Worm (Caenorhabditis elegans) whole organism, L1 larva: ENCODE data around the gene comt-4.

Source experiments
- C04F5.9 ChIP-seq: sonication (generic microtip); optimal IDR thresholded peaks from 2 replicates; lab custom pipeline; 2016; ENCODE audit warnings: missing genetic modification characterization, missing compliant biosample characterization
- C16A3.4 ChIP-seq: fragments of 150-350 bp; optimal IDR thresholded peaks from 2 replicates; lab custom pipeline; 2014; ENCODE audit warnings: missing biosample characterization, missing genetic modification characterization
- C34B4.2 ChIP-seq: sonication (generic microtip); optimal IDR thresholded peaks from 2 replicates; lab custom pipeline; 2017; ENCODE audit warnings: mild to moderate bottlenecking, missing genetic modification characterization, missing compliant biosample characterization
- F16B12.6 ChIP-seq: fragments of 150-350 bp; optimal IDR thresholded peaks from 2 replicates; lab custom pipeline; 2014; ENCODE audit warnings: missing biosample characterization, missing genetic modification characterization
- aha-1 ChIP-seq: fragments of 150-350 bp; optimal IDR thresholded peaks from 2 replicates; lab custom pipeline; 2014; ENCODE audit warnings: missing biosample characterization, missing genetic modification characterization
- alr-1 ChIP-seq: fragments of 200-800 bp; sonication (Bioruptor generic); optimal IDR thresholded peaks from 2 replicates; lab custom pipeline; 2018; ENCODE audit warnings: borderline replicate concordance, mild to moderate bottlenecking, missing genetic modification characterization, missing compliant biosample characterization
- ama-1 ChIP-seq: fragments of 150-350 bp; optimal IDR thresholded peaks from 2 replicates; lab custom pipeline; 2014
- ceh-63 ChIP-seq: fragments of 200-800 bp; sonication (Bioruptor generic); optimal IDR thresholded peaks from 2 replicates; lab custom pipeline; 2018; ENCODE audit warnings: mild to moderate bottlenecking, missing genetic modification characterization, missing compliant biosample characterization
- ceh-82 ChIP-seq, 3 experiments: fragments of 150-350 bp in 1 of 3; sonication (generic microtip) in 2 of 3; optimal IDR thresholded peaks; 2 replicates each; lab custom pipeline; 2014 to 2017; ENCODE audit warnings: missing biosample characterization in 3 of 3, missing genetic modification characterization in 3 of 3
- ceh-88 ChIP-seq: fragments of 200-800 bp; sonication (Bioruptor generic); IDR thresholded peaks from 2 replicates; pipeline ENCODE4 v1.3.6; 2022; ENCODE audit warnings: missing genetic modification characterization, missing compliant biosample characterization
- dpl-1 ChIP-seq, 3 experiments: fragments of 150-350 bp in 2 of 3; sonication (generic microtip) in 1 of 3; optimal IDR thresholded peaks; 2 replicates each; lab custom pipeline; 2014 to 2017; ENCODE audit warnings: missing biosample characterization in 3 of 3, missing genetic modification characterization in 3 of 3, missing genetic modification reagents in 3 of 3
- dsc-1 ChIP-seq: sonication (generic microtip); optimal IDR thresholded peaks from 2 replicates; lab custom pipeline; 2016; ENCODE audit warnings: mild to moderate bottlenecking, missing genetic modification characterization, missing compliant biosample characterization
- egl-13 ChIP-seq: sonication (generic microtip); optimal IDR thresholded peaks from 2 replicates; lab custom pipeline; 2016; ENCODE audit warnings: missing genotype, missing genetic modification reagents, missing genetic modification characterization, missing compliant biosample characterization
- egl-27 ChIP-seq, 2 experiments: fragments of 150-350 bp in 1 of 2; sonication (generic microtip); optimal IDR thresholded peaks; 3 replicates each; lab custom pipeline; 2017 to 2018; ENCODE audit warnings: missing biosample characterization in 2 of 2, missing genetic modification characterization in 2 of 2, missing genetic modification reagents in 2 of 2
- elt-2 ChIP-seq: sonication (generic microtip); optimal IDR thresholded peaks from 2 replicates; lab custom pipeline; 2016; ENCODE audit warnings: missing genetic modification characterization, mild to moderate bottlenecking, inconsistent platforms, missing compliant biosample characterization, missing genetic modification reagents
- fkh-4 ChIP-seq: sonication (generic microtip); optimal IDR thresholded peaks from 2 replicates; lab custom pipeline; 2016; ENCODE audit warnings: missing compliant biosample characterization, missing genetic modification characterization, borderline replicate concordance
- grh-1 ChIP-seq: fragments of 200-800 bp; sonication (Bioruptor generic); IDR thresholded peaks from 2 replicates; pipeline ENCODE4 v1.3.6; 2022; ENCODE audit warnings: missing genetic modification reagents, missing genetic modification characterization, missing compliant biosample characterization
- hlh-17 ChIP-seq: fragments of 200-800 bp; sonication (Bioruptor generic); optimal IDR thresholded peaks from 2 replicates; lab custom pipeline; 2018; ENCODE audit warnings: missing genetic modification characterization, mild to moderate bottlenecking, missing compliant biosample characterization, moderate library complexity, borderline replicate concordance
- hlh-4 ChIP-seq: sonication (generic microtip); optimal IDR thresholded peaks from 2 replicates; lab custom pipeline; 2016; ENCODE audit warnings: mild to moderate bottlenecking, missing genetic modification characterization, missing compliant biosample characterization
- hpl-2 ChIP-seq: fragments of 150-350 bp; optimal IDR thresholded peaks from 2 replicates; lab custom pipeline; 2014; ENCODE audit warnings: missing biosample characterization, missing genetic modification reagents, missing genetic modification characterization
- isw-1 ChIP-seq: fragments of 200-800 bp; sonication (Bioruptor generic); IDR thresholded peaks from 2 replicates; pipeline ENCODE4 v1.3.6; 2022; ENCODE audit warnings: missing genetic modification characterization, missing compliant biosample characterization
- lin-15B ChIP-seq: fragments of 150-350 bp; sonication (generic microtip); optimal IDR thresholded peaks from 3 replicates; lab custom pipeline; 2014; ENCODE audit warnings: missing biosample characterization, missing genetic modification characterization
- lin-35 ChIP-seq, 2 experiments: fragments of 150-350 bp; optimal IDR thresholded peaks; 2 replicates each; lab custom pipeline; 2014; ENCODE audit warnings: missing biosample characterization in 2 of 2, missing genetic modification characterization in 2 of 2, missing genetic modification reagents in 2 of 2
- lin-39 ChIP-seq: fragments of 150-350 bp; optimal IDR thresholded peaks from 2 replicates; lab custom pipeline; 2014; ENCODE audit warnings: missing biosample characterization, missing genetic modification reagents, missing genetic modification characterization
- lir-3 ChIP-seq: sonication (generic microtip); optimal IDR thresholded peaks from 2 replicates; lab custom pipeline; 2016; ENCODE audit warnings: mild to moderate bottlenecking, missing genetic modification characterization, moderate library complexity, missing compliant biosample characterization; ENCODE audit not compliant: poor library complexity
- lsy-2 ChIP-seq, 2 experiments: fragments of 150-350 bp; optimal IDR thresholded peaks; 2 replicates each; lab custom pipeline; 2014; ENCODE audit warnings: missing biosample characterization in 2 of 2, missing genetic modification characterization in 2 of 2
- mdl-1 ChIP-seq, 2 experiments: fragments of 150-350 bp; optimal IDR thresholded peaks; 2 replicates each; lab custom pipeline; 2014 to 2017; ENCODE audit warnings: missing biosample characterization in 2 of 2, missing genetic modification characterization in 2 of 2, inconsistent platforms in 1 of 2
- mef-2 ChIP-seq: fragments of 150-350 bp; optimal IDR thresholded peaks from 2 replicates; lab custom pipeline; 2014; ENCODE audit warnings: missing biosample characterization, missing genetic modification characterization
- mep-1 ChIP-seq: fragments of 150-350 bp; optimal IDR thresholded peaks from 2 replicates; lab custom pipeline; 2014; ENCODE audit warnings: missing biosample characterization, missing genetic modification characterization
- nhr-11 ChIP-seq: fragments of 150-350 bp; optimal IDR thresholded peaks from 2 replicates; lab custom pipeline; 2014; ENCODE audit warnings: missing biosample characterization, missing genetic modification characterization
- nhr-20 ChIP-seq: sonication (generic microtip); optimal IDR thresholded peaks from 2 replicates; lab custom pipeline; 2016; ENCODE audit warnings: mild to moderate bottlenecking, missing genetic modification characterization, missing compliant biosample characterization
- nhr-237 ChIP-seq: fragments of 150-350 bp; optimal IDR thresholded peaks from 2 replicates; lab custom pipeline; 2014; ENCODE audit warnings: missing biosample characterization, missing genetic modification characterization
- nhr-47 ChIP-seq: sonication (generic microtip); optimal IDR thresholded peaks from 2 replicates; lab custom pipeline; 2016; ENCODE audit warnings: mild to moderate bottlenecking, missing genetic modification characterization, moderate library complexity, missing compliant biosample characterization
- nhr-71 ChIP-seq: sonication (generic microtip); optimal IDR thresholded peaks from 2 replicates; lab custom pipeline; 2016; ENCODE audit warnings: mild to moderate bottlenecking, missing genetic modification characterization, moderate library complexity, missing compliant biosample characterization
- nhr-76 ChIP-seq: sonication (generic microtip); optimal IDR thresholded peaks from 2 replicates; lab custom pipeline; 2017; ENCODE audit warnings: missing biosample characterization, missing genetic modification characterization
- nhr-77 ChIP-seq: fragments of 150-350 bp; optimal IDR thresholded peaks from 2 replicates; lab custom pipeline; 2014; ENCODE audit warnings: missing biosample characterization, missing genetic modification characterization
- nhr-84 ChIP-seq: sonication (generic microtip); optimal IDR thresholded peaks from 2 replicates; lab custom pipeline; 2017; ENCODE audit warnings: missing biosample characterization, missing genetic modification characterization
- nhr-85 ChIP-seq: sonication (generic microtip); peaks from one replicate; lab custom pipeline; 2016; ENCODE audit warnings: missing genetic modification characterization, inconsistent platforms, missing compliant biosample characterization
- nhr-90 ChIP-seq: sonication (generic microtip); optimal IDR thresholded peaks from 2 replicates; lab custom pipeline; 2016; ENCODE audit warnings: mild to moderate bottlenecking, missing genetic modification characterization, missing compliant biosample characterization; ENCODE audit not compliant: poor library complexity
- pag-3 ChIP-seq: sonication (generic microtip); optimal IDR thresholded peaks from 2 replicates; lab custom pipeline; 2017; ENCODE audit warnings: missing genetic modification characterization, mild to moderate bottlenecking, missing compliant biosample characterization, antibody characterized with exemption, borderline replicate concordance; ENCODE audit not compliant: insufficient read depth
- pax-3 ChIP-seq: fragments of 200-800 bp; sonication (Bioruptor generic); optimal IDR thresholded peaks from 2 replicates; lab custom pipeline; 2018; ENCODE audit warnings: mild to moderate bottlenecking, missing genetic modification characterization, moderate library complexity, missing compliant biosample characterization
- pqm-1 ChIP-seq: sonication (generic microtip); optimal IDR thresholded peaks from 3 replicates; lab custom pipeline; 2017; ENCODE audit warnings: missing biosample characterization, missing genetic modification characterization
- rnt-1 ChIP-seq: sonication (generic microtip); optimal IDR thresholded peaks from 2 replicates; lab custom pipeline; 2016; ENCODE audit warnings: mild to moderate bottlenecking, missing genetic modification characterization, moderate library complexity, missing compliant biosample characterization
- skn-1 ChIP-seq: fragments of 150-350 bp; optimal IDR thresholded peaks from 2 replicates; lab custom pipeline; 2014; ENCODE audit warnings: missing biosample characterization, missing genetic modification characterization
- snpc-4 ChIP-seq: fragments of 150-350 bp; optimal IDR thresholded peaks from 2 replicates; lab custom pipeline; 2014; ENCODE audit warnings: missing biosample characterization, missing genetic modification characterization
- snu-23 ChIP-seq: sonication (generic microtip); optimal IDR thresholded peaks from 2 replicates; lab custom pipeline; 2016; ENCODE audit warnings: missing genetic modification characterization, missing compliant biosample characterization
- sptf-1 ChIP-seq: fragments of 150-350 bp; optimal IDR thresholded peaks from 2 replicates; lab custom pipeline; 2014; ENCODE audit warnings: missing biosample characterization, missing genetic modification characterization
- tbx-2 ChIP-seq: sonication (generic microtip); optimal IDR thresholded peaks from 2 replicates; lab custom pipeline; 2016; ENCODE audit warnings: missing genetic modification characterization, missing compliant biosample characterization
- unc-130 ChIP-seq: fragments of 150-350 bp; optimal IDR thresholded peaks from 2 replicates; lab custom pipeline; 2017; ENCODE audit warnings: missing biosample characterization, missing genetic modification characterization, inconsistent platforms
- unc-62 ChIP-seq: fragments of 150-350 bp; optimal IDR thresholded peaks from 2 replicates; lab custom pipeline; 2014; ENCODE audit warnings: missing biosample characterization, missing genetic modification reagents, missing genetic modification characterization
- unc-86 ChIP-seq: sonication (generic microtip); optimal IDR thresholded peaks from 2 replicates; lab custom pipeline; 2016; ENCODE audit warnings: missing genetic modification characterization, missing compliant biosample characterization
- unc-98 ChIP-seq: fragments of 200-800 bp; sonication (Bioruptor generic); IDR thresholded peaks from 2 replicates; pipeline ENCODE4 v1.3.6; 2022; ENCODE audit warnings: missing genetic modification characterization, missing compliant biosample characterization
- ztf-4 ChIP-seq: fragments of 150-350 bp; optimal IDR thresholded peaks from 2 replicates; lab custom pipeline; 2014; ENCODE audit warnings: missing biosample characterization, missing genetic modification characterization

Gene comt-4

DNA sequence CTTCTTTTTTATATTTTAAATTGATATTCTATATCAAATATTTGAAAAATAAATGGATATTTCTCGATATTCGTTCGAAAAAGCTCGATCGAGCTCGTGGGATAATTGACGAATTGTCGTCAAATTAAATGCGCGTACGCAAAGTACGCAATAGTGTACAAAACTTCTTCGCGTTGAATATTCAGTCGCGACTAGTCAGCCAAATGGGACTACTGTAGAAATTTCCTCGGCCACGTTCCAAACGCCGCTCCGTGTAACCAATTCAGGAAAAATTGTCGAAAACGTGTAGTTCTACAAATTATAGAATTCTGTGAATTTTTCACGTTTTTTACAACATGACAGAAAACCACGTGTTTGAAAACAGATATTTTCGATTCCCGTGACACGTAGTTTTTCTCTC lies 41.6 kb downstream of the comt-4 start (continued):
- TF ChIP-seq pag-3 (tag; lab: Kevin White, UChicago): no peak
- no peak for TF ChIP-seq dsc-1
- TF ChIP-seq nhr-77: peak; percentile 33
- TF ChIP-seq aha-1 (tag; lab: Kevin White, UChicago): no peak
- TF ChIP-seq C04F5.9: peak; percentile 31
- no peak for TF ChIP-seq lir-3 (tag; lab: Kevin White, UChicago)
- peak; percentile 53 for TF ChIP-seq lin-15B (tag; lab: Kevin White, UChicago)
- TF ChIP-seq hlh-4 (tag; lab: Kevin White, UChicago): no peak
- TF ChIP-seq unc-86: no peak
- peak; percentile 76 for TF ChIP-seq F16B12.6 (tag; lab: Kevin White, UChicago)
- TF ChIP-seq fkh-4 (tag; lab: Kevin White, UChicago): no peak
- TF ChIP-seq hpl-2 (GFP tag; lab: Kevin White, UChicago): peak; percentile 75
- TF ChIP-seq lin-39 (tag; lab: Kevin White, UChicago): no peak
- TF ChIP-seq hlh-17: no peak
- no peak for TF ChIP-seq unc-130 (tag; lab: Kevin White, UChicago)
- TF ChIP-seq ztf-4 (tag; lab: Kevin White, UChicago): no peak
- no peak for TF ChIP-seq isw-1 (GFP tag; lab: Robert Waterston, UW)
- no peak for TF ChIP-seq sptf-1 (tag; lab: Kevin White, UChicago)
- peak; percentile 94 for TF ChIP-seq nhr-85 (tag; lab: Kevin White, UChicago)
- no peak for TF ChIP-seq egl-27 (tag; optimal IDR thresholded peaks at IDR 0.05; lab: Kevin White, UChicago)
- peak; percentile 69 for TF ChIP-seq nhr-47
- TF ChIP-seq pax-3: no peak
- peak; percentile 79 for TF ChIP-seq nhr-71 (tag; lab: Kevin White, UChicago)
- TF ChIP-seq nhr-20: peak; percentile 56
- TF ChIP-seq C34B4.2 (tag; lab: Kevin White, UChicago): no peak
- TF ChIP-seq pqm-1 (tag; lab: Kevin White, UChicago): no peak
- no peak for TF ChIP-seq skn-1 (tag; lab: Kevin White, UChicago)
- TF ChIP-seq grh-1 (GFP tag; lab: Robert Waterston, UW): peak; percentile 51
- no peak for TF ChIP-seq unc-62 (GFP tag; lab: Kevin White, UChicago)
- TF ChIP-seq nhr-237 (tag; lab: Kevin White, UChicago): no peak
- TF ChIP-seq nhr-84: no peak
- TF ChIP-seq ceh-82 (tag; optimal IDR thresholded peaks at IDR 0.05; lab: Kevin White, UChicago): peak in 2 of 3 experiments; percentile 8 to 10
- TF ChIP-seq nhr-11: no peak
- no peak for TF ChIP-seq mef-2
- TF ChIP-seq mep-1: no peak
- no peak for TF ChIP-seq C16A3.4
- TF ChIP-seq nhr-90 (tag; lab: Kevin White, UChicago): peak; percentile 70
- peak; percentile 54 for TF ChIP-seq snu-23 (GFP tag; lab: Kevin White, UChicago)
- peak; percentile 77 for TF ChIP-seq rnt-1
- TF ChIP-seq lin-35 (GFP tag; optimal IDR thresholded peaks at IDR 0.05; lab: Kevin White, UChicago): peak; percentile 19 to 78
- peak; percentile 34 for TF ChIP-seq tbx-2 (tag; lab: Kevin White, UChicago)
- no peak for TF ChIP-seq snpc-4 (tag; lab: Kevin White, UChicago)
- TF ChIP-seq alr-1 (tag; lab: Kevin White, UChicago): no peak
- no peak for TF ChIP-seq nhr-76
- peak; percentile 59; the same call in 1 of the 2 replicates for TF ChIP-seq ceh-88 (GFP tag; lab: Robert Waterston, UW)
- peak in 1 of 2 experiments; percentile 14 for TF ChIP-seq mdl-1 (tag; optimal IDR thresholded peaks at IDR 0.05; lab: Kevin White, UChicago)
- no peak for TF ChIP-seq elt-2 (tag; lab: Kevin White, UChicago)
- TF ChIP-seq ama-1: no peak
- TF ChIP-seq ceh-63 (GFP tag; lab: Kevin White, UChicago): no peak
- TF ChIP-seq unc-98: no peak
- no peak for TF ChIP-seq egl-13 (tag; lab: Kevin White, UChicago)
- peak; percentile 82 to 97 for TF ChIP-seq lsy-2 (tag; optimal IDR thresholded peaks at IDR 0.05; lab: Kevin White, UChicago)
- TF ChIP-seq dpl-1 (GFP tag; optimal IDR thresholded peaks at IDR 0.05; lab: Kevin White, UChicago): peak; percentile 15 to 63 (median 51)
